Fruit fly (Drosophila melanogaster) whole organism, embryonic: Measurements from ENCODE around the gene CG14258.

Experiments used
- Antp ChIP-seq: fragments of 200-800 bp; sonication (Bioruptor generic); optimal IDR thresholded peaks from 3 replicates; lab custom pipeline; 2016; ENCODE audit warnings: missing biosample characterization, missing genetic modification characterization
- BEAF-32 ChIP-seq: fragments of 200-800 bp; sonication (Bioruptor generic); optimal IDR thresholded peaks from 3 replicates; lab custom pipeline; 2017; ENCODE audit warnings: missing biosample characterization, missing genetic modification characterization, mild to moderate bottlenecking, moderate library complexity, missing genetic modification reagents
- CG10543 ChIP-seq: fragments of 200-800 bp; sonication (Bioruptor generic); optimal IDR thresholded peaks from 3 replicates; lab custom pipeline; 2017; ENCODE audit warnings: missing biosample characterization, mild to moderate bottlenecking, missing genetic modification characterization, moderate library complexity
- CG11560 ChIP-seq: fragments of 200-800 bp; sonication (Bioruptor generic); IDR thresholded peaks from 3 replicates; pipeline ENCODE4 v1.3.6; 2022; ENCODE audit warnings: missing biosample characterization, missing genetic modification characterization
- CG12219 ChIP-seq: fragments of 200-800 bp; sonication (Bioruptor generic); optimal IDR thresholded peaks from 3 replicates; lab custom pipeline; 2018; ENCODE audit warnings: missing biosample characterization, mild to moderate bottlenecking, missing genetic modification characterization
- CG12236 ChIP-seq: fragments of 200-800 bp; sonication (Bioruptor generic); optimal IDR thresholded peaks from 2 replicates; lab custom pipeline; 2016; ENCODE audit warnings: missing biosample characterization, missing genetic modification characterization
- CG13775 ChIP-seq: fragments of 200-800 bp; sonication (Bioruptor generic); optimal IDR thresholded peaks from 3 replicates; lab custom pipeline; 2017; ENCODE audit warnings: missing biosample characterization, mild to moderate bottlenecking, missing genetic modification characterization
- CG15011 ChIP-seq: fragments of 200-800 bp; sonication (Bioruptor generic); optimal IDR thresholded peaks from 3 replicates; lab custom pipeline; 2018; ENCODE audit warnings: missing biosample characterization, mild to moderate bottlenecking, missing genetic modification characterization
- CG17568 ChIP-seq: fragments of 200-800 bp; sonication (Bioruptor generic); optimal IDR thresholded peaks from 2 replicates; lab custom pipeline; 2018; ENCODE audit warnings: missing biosample characterization, mild to moderate bottlenecking, missing genetic modification characterization, moderate library complexity
- CG2678 ChIP-seq: fragments of 200-800 bp; sonication (Bioruptor generic); optimal IDR thresholded peaks from 3 replicates; lab custom pipeline; 2019; ENCODE audit warnings: missing biosample characterization, mild to moderate bottlenecking, missing genetic modification characterization, moderate library complexity
- CG2875 ChIP-seq: fragments of 200-800 bp; sonication (Bioruptor generic); optimal IDR thresholded peaks from 2 replicates; lab custom pipeline; 2017; ENCODE audit warnings: missing biosample characterization, mild to moderate bottlenecking, missing genetic modification characterization, missing genetic modification reagents
- CG4328 ChIP-seq: fragments of 200-800 bp; sonication (Bioruptor generic); optimal IDR thresholded peaks from 3 replicates; lab custom pipeline; 2017; ENCODE audit warnings: missing biosample characterization, missing genetic modification reagents, missing genetic modification characterization
- CG4730 ChIP-seq: fragments of 200-800 bp; sonication (Bioruptor generic); IDR thresholded peaks from 2 replicates; pipeline ENCODE4 v1.3.6; 2022; ENCODE audit warnings: missing biosample characterization, missing genetic modification characterization
- CG8089 ChIP-seq: fragments of 200-800 bp; sonication (Bioruptor generic); optimal IDR thresholded peaks from 3 replicates; lab custom pipeline; 2016; ENCODE audit warnings: missing biosample characterization, missing genetic modification characterization
- CkIIα-i1 ChIP-seq: fragments of 200-800 bp; sonication (Bioruptor generic); IDR thresholded peaks from 2 replicates; pipeline ENCODE4 v1.3.6; 2022; ENCODE audit warnings: missing biosample characterization, missing genetic modification characterization
- Deaf1 ChIP-seq: fragments of 200-800 bp; optimal IDR thresholded peaks from 3 replicates; lab custom pipeline; 2019; ENCODE audit warnings: missing biosample characterization, mild to moderate bottlenecking, missing genetic modification characterization, moderate library complexity
- Doc3 ChIP-seq: fragments of 200-800 bp; sonication (Bioruptor generic); IDR thresholded peaks from 3 replicates; pipeline ENCODE4 v1.3.6; 2022; ENCODE audit warnings: missing biosample characterization, missing genetic modification characterization; ENCODE audit not compliant: partially characterized antibody
- Fer3 ChIP-seq: fragments of 200-800 bp; sonication (Bioruptor generic); optimal IDR thresholded peaks from 2 replicates; lab custom pipeline; 2018; ENCODE audit warnings: missing biosample characterization, mild to moderate bottlenecking, missing genetic modification characterization, moderate library complexity
- Gsc ChIP-seq: fragments of 200-800 bp; sonication (Bioruptor generic); IDR thresholded peaks from 2 replicates; pipeline ENCODE4 v1.3.6; 2022; ENCODE audit warnings: missing biosample characterization, missing genetic modification characterization
- Hr3 ChIP-seq: fragments of 200-800 bp; sonication (Bioruptor generic); optimal IDR thresholded peaks from 3 replicates; lab custom pipeline; 2016; ENCODE audit warnings: missing biosample characterization, missing genetic modification characterization
- Lpt ChIP-seq: fragments of >200 bp; optimal IDR thresholded peaks from 2 replicates; lab custom pipeline; 2018; ENCODE audit warnings: missing biosample characterization, missing genetic modification characterization
- NC2α ChIP-seq: fragments of 200-800 bp; sonication (Bioruptor generic); optimal IDR thresholded peaks from 2 replicates; lab custom pipeline; 2016; ENCODE audit warnings: missing biosample characterization, missing genetic modification characterization
- NFAT ChIP-seq: fragments of 200-800 bp; sonication (Bioruptor generic); IDR thresholded peaks from 2 replicates; pipeline ENCODE4 v1.3.6; 2022; ENCODE audit warnings: missing biosample characterization, missing genetic modification characterization
- Sry-δ ChIP-seq: fragments of 200-800 bp; sonication (Bioruptor generic); optimal IDR thresholded peaks from 2 replicates; lab custom pipeline; 2016; ENCODE audit warnings: missing biosample characterization, missing genetic modification characterization
- ap ChIP-seq: fragments of 200-800 bp; sonication (Bioruptor generic); IDR thresholded peaks from 2 replicates; pipeline ENCODE4 v1.3.6; 2022; ENCODE audit warnings: missing biosample characterization, missing genetic modification characterization
- cad ChIP-seq: fragments of >200 bp; optimal IDR thresholded peaks from 2 replicates; lab custom pipeline; 2017; ENCODE audit warnings: missing biosample characterization, missing genetic modification characterization
- cato ChIP-seq: fragments of 200-800 bp; sonication (Bioruptor generic); optimal IDR thresholded peaks from 2 replicates; lab custom pipeline; 2016; ENCODE audit warnings: missing biosample characterization, missing genetic modification characterization, borderline replicate concordance
- chif ChIP-seq, 2 experiments: fragments of 200-800 bp; sonication (Bioruptor generic); optimal IDR thresholded peaks; 3 replicates each; lab custom pipeline; 2016; ENCODE audit warnings: missing biosample characterization in 2 of 2, missing genetic modification characterization in 2 of 2
- eve ChIP-seq, 2 experiments: fragments of >200 bp; optimal IDR thresholded peaks; 2 replicates each; lab custom pipeline; 2017; ENCODE audit warnings: missing biosample characterization in 2 of 2, missing genetic modification characterization in 2 of 2
- gcm ChIP-seq: fragments of 200-800 bp; sonication (Bioruptor generic); optimal IDR thresholded peaks from 2 replicates; lab custom pipeline; 2019; ENCODE audit warnings: missing biosample characterization, mild to moderate bottlenecking, missing genetic modification characterization, moderate library complexity
- klu ChIP-seq: fragments of 200-800 bp; sonication (Bioruptor generic); IDR thresholded peaks from 2 replicates; pipeline ENCODE4 v1.3.6; 2022; ENCODE audit warnings: missing biosample characterization, missing genetic modification characterization
- lola ChIP-seq, 3 experiments: fragments of >200 bp in 2 of 3; fragments of 200-800 bp in 1 of 3; sonication (Bioruptor generic) in 1 of 3; optimal IDR thresholded peaks; 2 replicates each; lab custom pipeline; 2017 to 2019; ENCODE audit warnings: missing biosample characterization in 3 of 3, missing genetic modification characterization in 3 of 3, mild to moderate bottlenecking in 1 of 3, moderate library complexity in 1 of 3
- pfk ChIP-seq: fragments of 200-800 bp; sonication (Bioruptor generic); optimal IDR thresholded peaks from 2 replicates; lab custom pipeline; 2018; ENCODE audit warnings: missing biosample characterization, mild to moderate bottlenecking, missing genetic modification characterization, moderate library complexity
- pnt ChIP-seq: fragments of 200-800 bp; sonication (Bioruptor generic); optimal IDR thresholded peaks from 3 replicates; lab custom pipeline; 2016; ENCODE audit warnings: missing biosample characterization, missing genetic modification characterization
- salm ChIP-seq: fragments of 200-800 bp; sonication (Bioruptor generic); optimal IDR thresholded peaks from 2 replicates; lab custom pipeline; 2018; ENCODE audit warnings: missing biosample characterization, mild to moderate bottlenecking, missing genetic modification characterization
- schlank ChIP-seq: fragments of 200-800 bp; sonication (Bioruptor generic); optimal IDR thresholded peaks from 2 replicates; lab custom pipeline; 2018; ENCODE audit warnings: missing biosample characterization, mild to moderate bottlenecking, missing genetic modification characterization
- shn ChIP-seq: fragments of 200-800 bp; sonication (Bioruptor generic); optimal IDR thresholded peaks from 3 replicates; lab custom pipeline; 2016; ENCODE audit warnings: missing biosample characterization, missing genetic modification characterization
- tna ChIP-seq: fragments of 200-800 bp; sonication (Bioruptor generic); IDR thresholded peaks from 2 replicates; pipeline ENCODE4 v1.3.6; 2022; ENCODE audit warnings: missing biosample characterization, missing genetic modification characterization; ENCODE audit not compliant: partially characterized antibody
- tup ChIP-seq: fragments of 200-800 bp; sonication (Bioruptor generic); optimal IDR thresholded peaks from 2 replicates; lab custom pipeline; 2016; ENCODE audit warnings: missing biosample characterization, mild to moderate bottlenecking, missing genetic modification characterization, moderate library complexity
- zen ChIP-seq: fragments of 200-800 bp; sonication (Bioruptor generic); optimal IDR thresholded peaks from 3 replicates; lab custom pipeline; 2018; ENCODE audit warnings: missing biosample characterization, mild to moderate bottlenecking, missing genetic modification characterization, moderate library complexity

Gene CG14258

DNA sequence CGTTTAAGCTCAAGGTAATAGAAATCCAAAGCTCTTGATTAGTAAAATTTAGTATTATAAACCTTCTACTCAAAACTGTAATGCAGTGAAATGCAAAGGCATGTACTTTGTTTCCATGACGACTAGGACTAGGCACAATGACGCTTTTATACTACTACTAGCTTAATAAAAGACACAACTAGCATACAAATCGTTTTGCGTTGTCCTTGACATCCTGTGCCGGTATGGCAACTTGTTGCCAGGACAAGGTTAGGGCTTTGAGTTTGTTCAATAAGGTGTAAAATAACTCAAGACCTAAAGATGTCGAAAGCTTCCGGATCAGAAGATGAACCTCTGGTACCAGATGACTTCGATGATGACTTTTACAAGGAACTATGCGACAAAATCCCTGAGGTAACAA, 25.4 kb downstream of the CG14258 start, which contains the start of gene CG5882:
TSS of gene CG5882 (plus strand) at position 301 of the 400 bp plus-strand sequence.
- TF ChIP-seq klu (GFP tag; lab: Robert Waterston, UW) (no peak), CG17568 (no peak), CG12236 (no peak), Hr3 (GFP tag; lab: Kevin White, UChicago) (no peak), Fer3 (tag; lab: Kevin White, UChicago) (no peak), lola (GFP tag; optimal IDR thresholded peaks at IDR 0.05; lab: Kevin White, UChicago) (no peak), Doc3 (no peak), schlank (no peak)

- TF ChIP-seq CG2678 (tag; lab: Kevin White, UChicago) = no peak
- no peak for TF ChIP-seq gcm (GFP tag; lab: Kevin White, UChicago)
- no peak for TF ChIP-seq Deaf1 (tag; lab: Kevin White, UChicago)
- no peak for TF ChIP-seq shn
- TF ChIP-seq BEAF-32 (GFP tag; lab: Kevin White, UChicago) = no peak
- TF ChIP-seq zen = no peak
- no peak for TF ChIP-seq ap (GFP tag; lab: Robert Waterston, UW)
- no peak for TF ChIP-seq CG10543 (GFP tag; lab: Kevin White, UChicago)
- no peak for TF ChIP-seq tup (GFP tag; lab: Kevin White, UChicago)
- no peak for TF ChIP-seq NFAT (GFP tag; lab: Robert Waterston, UW)
- TF ChIP-seq CG11560 (tag; lab: Robert Waterston, UW) = no peak
- no peak for TF ChIP-seq CG12219
- no peak for TF ChIP-seq NC2α
- TF ChIP-seq cad (GFP tag; lab: Kevin White, UChicago) = no peak
- no peak for TF ChIP-seq pfk (GFP tag; lab: Kevin White, UChicago)
- TF ChIP-seq, all 482 proteins: peak for 0
These were observed 31.6 kb downstream of the CG14258 start, which contains the start of gene CG6059 for dm6 chr3R:27124588-27124987. Gene CG6059, minus strand, starts transcription at chr3R:27124688.

- no peak for TF ChIP-seq CG4328 (GFP tag; lab: Kevin White, UChicago)
- no peak for TF ChIP-seq CkIIα-i1 (GFP tag; lab: Robert Waterston, UW)
- no peak for TF ChIP-seq chif (GFP tag; optimal IDR thresholded peaks at IDR 0.05; lab: Kevin White, UChicago)
- TF ChIP-seq tna = no peak
- no peak for TF ChIP-seq Antp
- no peak for TF ChIP-seq CG2875
- TF ChIP-seq eve (GFP tag; optimal IDR thresholded peaks at IDR 0.05; lab: Kevin White, UChicago) = no peak
- no peak for TF ChIP-seq CG15011 (GFP tag; lab: Kevin White, UChicago)
- TF ChIP-seq salm (tag; lab: Kevin White, UChicago) = no peak
- no peak for TF ChIP-seq pfk (GFP tag; lab: Kevin White, UChicago)
- TF ChIP-seq cato = no peak
- TF ChIP-seq pnt (GFP tag; lab: Kevin White, UChicago) = no peak
- TF ChIP-seq Lpt (GFP tag; lab: Kevin White, UChicago) = no peak
- TF ChIP-seq CG4730 (GFP tag; lab: Robert Waterston, UW) = no peak
- no peak for TF ChIP-seq CG8089 (GFP tag; lab: Kevin White, UChicago)
- no peak for TF ChIP-seq CG13775
- TF ChIP-seq Sry-δ = no peak
- no peak for TF ChIP-seq Gsc
- TF ChIP-seq, all 482 proteins: peak for 0
These were observed 35.8 kb downstream of the CG14258 start for dm6 chr3R:27128723-27129122.
